Worm (Caenorhabditis elegans): Measurements from ENCODE around the gene C16E9.2.

The C16E9.2 gene

DNA sequence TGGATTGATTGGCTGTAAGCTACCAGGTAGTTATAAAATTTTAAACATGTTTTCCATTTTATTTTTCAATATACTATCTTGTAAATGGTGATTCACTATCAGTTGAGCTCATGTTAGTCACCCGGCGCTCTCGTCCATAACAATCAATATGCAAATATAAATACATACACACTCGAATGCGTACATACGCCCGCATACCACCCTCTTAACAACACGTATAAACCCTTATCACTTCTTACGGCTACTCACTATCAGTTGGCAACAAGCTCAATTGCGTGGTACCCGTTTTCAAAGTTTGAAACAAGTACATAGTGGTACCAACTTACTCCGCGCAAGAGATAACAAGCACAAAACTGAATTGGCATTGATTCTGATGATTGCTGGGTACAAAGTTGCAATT lies 8.6 kb upstream of the C16E9.2 start:
- TF ChIP-seq snpc-4 (tag; optimal IDR thresholded peaks at IDR 0.05) (no peak), sma-9 (GFP tag; optimal IDR thresholded peaks at IDR 0.05) (peak; percentile 49), sma-9 (tag; optimal IDR thresholded peaks at IDR 0.05) (no peak), F13H6.1 (tag; optimal IDR thresholded peaks at IDR 0.05) (peak; percentile 17), crh-2 (tag; optimal IDR thresholded peaks at IDR 0.05) (peak; percentile 52), C34F6.9 (tag; optimal IDR thresholded peaks at IDR 0.05) (no peak), fos-1 (tag; optimal IDR thresholded peaks at IDR 0.05) (peak; percentile 75)

DNA sequence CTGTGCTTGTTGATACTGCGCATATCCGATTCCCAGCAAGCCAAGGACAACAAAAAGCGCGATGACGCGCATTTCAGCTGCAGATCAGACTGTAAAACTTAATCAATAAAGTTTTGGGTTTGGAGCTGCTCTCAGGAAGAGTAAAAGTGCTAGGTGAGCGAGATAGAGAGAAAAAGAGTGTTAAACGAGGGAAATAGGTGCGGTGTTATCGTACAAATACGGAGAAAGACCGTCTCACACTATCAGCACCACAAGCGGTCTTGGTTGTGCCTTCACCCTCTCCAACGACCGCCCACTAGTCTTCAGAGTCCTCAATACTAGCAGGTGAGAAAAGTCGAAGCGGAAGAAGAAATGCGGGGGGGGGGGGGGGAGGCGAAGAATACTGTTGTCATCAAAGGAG lies 7.0 kb upstream of the C16E9.2 start, which contains the start of gene F14B8.5:
F14B8.5 (minus strand) TSS at position 127 of the 400 bp plus-strand sequence.
- no peak for TF ChIP-seq lin-13 (GFP tag; optimal IDR thresholded peaks at IDR 0.05)
- no peak for TF ChIP-seq nhr-129 (tag; optimal IDR thresholded peaks at IDR 0.05)
- no peak for TF ChIP-seq lin-39 (tag; optimal IDR thresholded peaks at IDR 0.05)
- no peak for TF ChIP-seq gmeb-1 (tag; optimal IDR thresholded peaks at IDR 0.05)
- peak; percentile 44 for TF ChIP-seq fos-1 (tag; optimal IDR thresholded peaks at IDR 0.05)

DNA sequence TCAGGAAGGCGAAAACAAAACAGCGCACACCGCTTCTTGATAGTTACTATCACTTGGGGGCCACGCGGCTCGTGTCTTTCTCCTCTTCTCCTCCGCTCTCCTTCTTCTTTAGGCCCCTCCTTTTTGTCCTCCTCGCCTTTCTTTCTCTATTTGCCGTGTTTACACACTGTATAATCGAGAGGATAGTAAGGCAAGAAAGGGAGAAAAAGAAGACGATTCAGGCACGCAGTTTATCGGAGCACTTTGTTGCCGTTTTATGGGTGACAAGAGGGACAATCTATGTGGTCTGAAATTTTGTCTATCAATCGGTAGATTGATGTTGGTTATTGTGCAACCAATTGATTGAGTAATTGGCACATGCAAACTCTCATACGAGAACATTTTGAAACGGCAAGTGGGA lies 3.4 kb upstream of the C16E9.2 start, which contains the start of gene F14B8.6:
F14B8.6 (minus strand) TSS at position 292 of the 400 bp plus-strand sequence.
- TF ChIP-seq nhr-11 (tag; optimal IDR thresholded peaks at IDR 0.05) (no peak), mab-5 (tag; optimal IDR thresholded peaks at IDR 0.05) (no peak), ztf-1 (GFP tag; conservative IDR thresholded peaks at IDR 0.05) (no peak), skn-1 (tag; optimal IDR thresholded peaks at IDR 0.05) (no peak), Y55F3AM.14 (GFP tag; optimal IDR thresholded peaks at IDR 0.05) (no peak), unc-55 (GFP tag; optimal IDR thresholded peaks at IDR 0.05) (no peak), F13H6.1 (tag; optimal IDR thresholded peaks at IDR 0.05) (peak; percentile 31), nhr-129 (tag; optimal IDR thresholded peaks at IDR 0.05) (peak; percentile 46), fos-1 (tag; optimal IDR thresholded peaks at IDR 0.05) (peak; percentile 28), gmeb-1 (tag; optimal IDR thresholded peaks at IDR 0.05) (peak; percentile 42), lin-39 (tag; optimal IDR thresholded peaks at IDR 0.05) (no peak), nhr-21 (tag; optimal IDR thresholded peaks at IDR 0.05) (no peak), lin-13 (GFP tag; optimal IDR thresholded peaks at IDR 0.05) (no peak)

DNA sequence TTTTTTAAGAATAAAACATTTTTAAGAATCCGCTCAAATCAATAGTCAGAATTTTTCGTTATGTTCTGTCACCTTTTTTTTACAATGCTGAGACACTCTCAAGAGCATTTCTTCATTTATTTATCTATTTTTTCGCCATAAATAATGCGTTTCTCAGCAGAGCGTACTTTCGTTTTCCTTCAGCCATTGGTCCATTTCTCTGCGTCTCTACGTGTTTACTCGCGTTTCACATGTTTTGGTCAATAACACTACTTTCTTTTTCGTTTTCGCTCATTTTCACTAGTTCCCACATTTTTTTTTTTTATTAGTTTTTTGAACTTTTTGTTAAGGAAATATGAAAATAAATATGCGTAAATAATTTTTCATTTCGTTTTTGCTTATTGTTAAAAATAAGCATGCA lies 1.1 kb upstream of the C16E9.2 start:
- TF ChIP-seq blmp-1 (tag; optimal IDR thresholded peaks at IDR 0.05; ENCODE audit: insufficient read depth): peak; percentile 98
- no peak for TF ChIP-seq egl-27 (tag; optimal IDR thresholded peaks at IDR 0.05)
- peak; percentile 80 for TF ChIP-seq C34F6.9 (tag; optimal IDR thresholded peaks at IDR 0.05)
- peak; percentile 9 for TF ChIP-seq F13H6.1 (tag; optimal IDR thresholded peaks at IDR 0.05)
- peak; percentile 63 for TF ChIP-seq crh-2 (tag; optimal IDR thresholded peaks at IDR 0.05)
- peak in 1 of 2 experiments; percentile 70 for TF ChIP-seq lsy-2 (tag; optimal IDR thresholded peaks at IDR 0.05)
- no peak for TF ChIP-seq lin-39 (tag; optimal IDR thresholded peaks at IDR 0.05)
- TF ChIP-seq sma-9 (GFP tag; optimal IDR thresholded peaks at IDR 0.05): peak; percentile 53
- no peak for TF ChIP-seq sma-9 (tag; optimal IDR thresholded peaks at IDR 0.05)
- peak; percentile 84 for TF ChIP-seq unc-55 (GFP tag; optimal IDR thresholded peaks at IDR 0.05)
- TF ChIP-seq sem-4 (tag; optimal IDR thresholded peaks at IDR 0.05): no peak
- peak; percentile 5 for TF ChIP-seq mab-5 (tag; optimal IDR thresholded peaks at IDR 0.05)
- TF ChIP-seq mdl-1 (tag; optimal IDR thresholded peaks at IDR 0.05): no peak
- no peak for TF ChIP-seq dmd-4 (tag; optimal IDR thresholded peaks at IDR 0.05)
- TF ChIP-seq nhr-129 (tag; optimal IDR thresholded peaks at IDR 0.05): peak; percentile 58
- TF ChIP-seq fos-1 (tag; optimal IDR thresholded peaks at IDR 0.05): peak; percentile 63

DNA sequence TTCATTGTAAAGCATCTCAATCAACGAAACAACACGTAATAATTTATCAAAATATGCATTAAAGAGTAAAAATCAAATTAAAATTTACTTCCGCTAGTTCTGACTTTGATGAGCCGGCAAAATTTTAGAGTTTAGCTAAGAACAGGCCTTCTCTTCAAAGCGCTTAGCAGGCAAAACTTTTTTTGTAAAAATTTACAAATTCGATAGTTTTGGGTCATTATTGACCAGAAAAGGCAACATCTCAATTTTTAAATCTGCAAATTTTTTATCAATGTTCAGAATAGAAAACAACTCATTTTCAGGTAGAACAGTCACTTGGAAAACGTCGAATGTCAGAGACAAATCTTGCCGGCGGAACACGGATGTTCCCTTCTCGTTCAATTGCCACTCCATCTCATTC lies 2.2 kb downstream of the C16E9.2 start:
- no peak for TF ChIP-seq ama-1 (optimal IDR thresholded peaks at IDR 0.05)

DNA sequence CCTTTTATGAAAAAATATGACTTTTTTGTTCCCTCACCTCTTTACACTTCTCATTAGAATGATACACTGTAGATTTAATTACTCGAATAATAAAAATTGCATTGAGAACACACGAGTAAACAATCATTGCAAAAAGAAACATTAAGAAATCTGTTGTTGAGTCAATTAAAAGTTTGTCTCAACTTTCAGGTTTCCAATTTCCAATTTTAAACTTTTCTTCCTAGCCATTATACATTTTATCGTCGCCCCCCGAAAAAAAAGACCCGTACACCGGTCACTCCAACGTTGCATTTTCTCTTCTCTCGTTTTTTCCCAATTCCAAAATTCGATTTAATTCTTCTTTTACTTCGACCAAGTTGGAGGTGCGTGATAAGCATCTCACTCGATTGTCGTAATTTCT lies 4.4 kb downstream of the C16E9.2 start, which contains the start of gene C16E9.1:
C16E9.1 (plus strand) TSS at position 301 of the 400 bp plus-strand sequence.
- TF ChIP-seq lin-39 (tag; optimal IDR thresholded peaks at IDR 0.05) (no peak), unc-55 (GFP tag; optimal IDR thresholded peaks at IDR 0.05) (no peak), C34F6.9 (tag; optimal IDR thresholded peaks at IDR 0.05) (no peak), nhr-12 (tag; optimal IDR thresholded peaks at IDR 0.05) (no peak), unc-39 (tag; optimal IDR thresholded peaks at IDR 0.05) (no peak), lin-11 (tag; optimal IDR thresholded peaks at IDR 0.05) (no peak), ZK546.5 (tag; optimal IDR thresholded peaks at IDR 0.05) (no peak), nhr-10 (tag; optimal IDR thresholded peaks at IDR 0.05) (no peak), nhr-129 (tag; optimal IDR thresholded peaks at IDR 0.05) (no peak), nhr-21 (tag; optimal IDR thresholded peaks at IDR 0.05) (no peak), skn-1 (tag; optimal IDR thresholded peaks at IDR 0.05) (no peak), Y55F3AM.14 (GFP tag; optimal IDR thresholded peaks at IDR 0.05) (no peak)
